Worm (Caenorhabditis elegans) whole organism, young adult: ENCODE data around the gene hpo-19.

Experiments
- B0035.1 ChIP-seq: sonication (generic microtip); optimal IDR thresholded peaks from 2 replicates; lab custom pipeline; 2016; ENCODE audit warnings: missing genetic modification characterization, mild to moderate bottlenecking, missing compliant biosample characterization, missing genotype, missing genetic modification reagents
- B0336.3 ChIP-seq: fragments of 200-800 bp; sonication (Bioruptor generic); IDR thresholded peaks from 2 replicates; pipeline ENCODE4 v1.3.6; 2022; ENCODE audit warnings: missing genetic modification characterization, missing compliant biosample characterization
- F23B12.7 ChIP-seq: sonication (generic microtip); optimal IDR thresholded peaks from 2 replicates; lab custom pipeline; 2017; ENCODE audit warnings: missing genetic modification characterization, mild to moderate bottlenecking, missing compliant biosample characterization, antibody characterized with exemption, moderate library complexity; ENCODE audit not compliant: insufficient read depth
- F37B4.10 ChIP-seq: fragments of 200-800 bp; sonication (Bioruptor generic); IDR thresholded peaks from 2 replicates; pipeline ENCODE4 v1.3.6; 2022; ENCODE audit warnings: missing genetic modification characterization, missing compliant biosample characterization
- F55B11.4 ChIP-seq: sonication (generic microtip); optimal IDR thresholded peaks from 2 replicates; lab custom pipeline; 2016; ENCODE audit warnings: missing compliant biosample characterization, missing genetic modification characterization, borderline replicate concordance; ENCODE audit not compliant: insufficient read depth
- K12H6.12 ChIP-seq: fragments of 200-800 bp; sonication (Bioruptor generic); optimal IDR thresholded peaks from 2 replicates; lab custom pipeline; 2018; ENCODE audit warnings: mild to moderate bottlenecking, missing genetic modification characterization, missing compliant biosample characterization
- T07F8.4 ChIP-seq: sonication (generic microtip); optimal IDR thresholded peaks from 2 replicates; lab custom pipeline; 2016; ENCODE audit warnings: mild to moderate bottlenecking, missing genetic modification characterization, moderate library complexity, missing compliant biosample characterization
- T26A5.8 ChIP-seq: sonication (generic microtip); optimal IDR thresholded peaks from 2 replicates; lab custom pipeline; 2016; ENCODE audit warnings: missing genetic modification characterization, missing compliant biosample characterization
- Y53F4B.3 ChIP-seq: fragments of 200-800 bp; sonication (Bioruptor generic); IDR thresholded peaks from 2 replicates; pipeline ENCODE4 v1.3.6; 2022; ENCODE audit warnings: missing genetic modification reagents, missing genetic modification characterization, missing compliant biosample characterization
- Y56A3A.18 ChIP-seq: fragments of 200-800 bp; sonication (Bioruptor generic); IDR thresholded peaks from 2 replicates; pipeline ENCODE4 v1.3.6; 2022; ENCODE audit warnings: missing genetic modification reagents, missing genetic modification characterization, missing compliant biosample characterization
- Y67H2A.10 ChIP-seq: fragments of 200-800 bp; sonication (Bioruptor generic); conservative IDR thresholded peaks from 2 replicates; pipeline ENCODE4 v1.3.6; 2022; ENCODE audit warnings: missing genetic modification reagents, missing genetic modification characterization, missing compliant biosample characterization
- Y95B8A.8 ChIP-seq: fragments of 200-800 bp; sonication (Bioruptor generic); IDR thresholded peaks from 2 replicates; pipeline ENCODE4 v1.3.6; 2022; ENCODE audit warnings: missing genetic modification reagents, missing genetic modification characterization, missing compliant biosample characterization
- ZK185.1 ChIP-seq: sonication (generic microtip); optimal IDR thresholded peaks from 2 replicates; lab custom pipeline; 2016; ENCODE audit warnings: mild to moderate bottlenecking, missing genetic modification characterization, missing compliant biosample characterization; ENCODE audit not compliant: poor library complexity, severe bottlenecking
- aptf-3 ChIP-seq: fragments of 200-800 bp; sonication (Bioruptor generic); IDR thresholded peaks from 2 replicates; pipeline ENCODE4 v1.3.6; 2022; ENCODE audit warnings: missing genetic modification characterization, missing compliant biosample characterization
- bed-1 ChIP-seq: fragments of 200-800 bp; sonication (Bioruptor generic); IDR thresholded peaks from 2 replicates; pipeline ENCODE4 v1.3.6; 2022; ENCODE audit warnings: missing genetic modification reagents, missing genetic modification characterization, missing compliant biosample characterization
- bed-2 ChIP-seq: fragments of 200-800 bp; sonication (Bioruptor generic); IDR thresholded peaks from 2 replicates; pipeline ENCODE4 v1.3.6; 2022; ENCODE audit warnings: missing genetic modification reagents, missing genetic modification characterization, missing compliant biosample characterization
- cebp-2 ChIP-seq: fragments of 200-800 bp; sonication (Bioruptor generic); IDR thresholded peaks from 2 replicates; pipeline ENCODE4 v1.3.6; 2022; ENCODE audit warnings: missing genetic modification characterization, missing compliant biosample characterization
- ceh-100 ChIP-seq: fragments of 200-800 bp; sonication (Bioruptor generic); IDR thresholded peaks from 2 replicates; pipeline ENCODE4 v1.3.6; 2022; ENCODE audit warnings: missing genetic modification reagents, missing genetic modification characterization, missing compliant biosample characterization
- chd-7 ChIP-seq: sonication (generic microtip); optimal IDR thresholded peaks from 2 replicates; lab custom pipeline; 2016; ENCODE audit warnings: mild to moderate bottlenecking, missing genetic modification characterization, moderate library complexity, missing compliant biosample characterization
- die-1 ChIP-seq: sonication (generic microtip); optimal IDR thresholded peaks from 2 replicates; lab custom pipeline; 2016; ENCODE audit warnings: missing genotype, mild to moderate bottlenecking, missing genetic modification characterization, missing compliant biosample characterization
- dox-1 ChIP-seq: fragments of 200-800 bp; sonication (Bioruptor generic); IDR thresholded peaks from 2 replicates; pipeline ENCODE4 v1.3.6; 2022; ENCODE audit warnings: missing genetic modification reagents, missing genetic modification characterization, missing compliant biosample characterization
- egl-44 ChIP-seq: fragments of 200-800 bp; sonication (Bioruptor generic); IDR thresholded peaks from 2 replicates; pipeline ENCODE4 v1.3.6; 2022; ENCODE audit warnings: missing genetic modification reagents, missing genetic modification characterization, missing compliant biosample characterization
- ekl-4 ChIP-seq: fragments of 200-800 bp; sonication (Bioruptor generic); IDR thresholded peaks from 2 replicates; pipeline ENCODE4 v1.3.6; 2022; ENCODE audit warnings: missing genetic modification reagents, missing genetic modification characterization, missing compliant biosample characterization
- ets-4 ChIP-seq: fragments of 200-800 bp; sonication (Bioruptor generic); optimal IDR thresholded peaks from 2 replicates; lab custom pipeline; 2018; ENCODE audit warnings: mild to moderate bottlenecking, missing genetic modification characterization, missing compliant biosample characterization
- fkh-3 ChIP-seq: sonication (generic microtip); optimal IDR thresholded peaks from 2 replicates; lab custom pipeline; 2016; ENCODE audit warnings: mild to moderate bottlenecking, missing genetic modification characterization, missing compliant biosample characterization
- gei-17 ChIP-seq: fragments of 200-800 bp; sonication (Bioruptor generic); optimal IDR thresholded peaks from 2 replicates; lab custom pipeline; 2018; ENCODE audit warnings: mild to moderate bottlenecking, missing genetic modification characterization, missing compliant biosample characterization
- hlh-12 ChIP-seq: sonication (generic microtip); optimal IDR thresholded peaks from 2 replicates; lab custom pipeline; 2016; ENCODE audit warnings: missing genetic modification characterization, missing compliant biosample characterization
- lag-1 ChIP-seq: fragments of 200-800 bp; sonication (Bioruptor generic); IDR thresholded peaks from 2 replicates; pipeline ENCODE4 v1.3.6; 2022; ENCODE audit warnings: missing genetic modification reagents, missing genetic modification characterization, missing compliant biosample characterization
- let-526 ChIP-seq: fragments of 200-800 bp; sonication (Bioruptor generic); IDR thresholded peaks from 2 replicates; pipeline ENCODE4 v1.3.6; 2022; ENCODE audit warnings: missing genetic modification reagents, missing genetic modification characterization, missing compliant biosample characterization
- lin-54 ChIP-seq: fragments of 200-800 bp; sonication (Bioruptor generic); optimal IDR thresholded peaks from 2 replicates; lab custom pipeline; 2018; ENCODE audit warnings: mild to moderate bottlenecking, missing genetic modification characterization, missing compliant biosample characterization
- lsl-1 ChIP-seq: fragments of 200-800 bp; sonication (Bioruptor generic); optimal IDR thresholded peaks from 2 replicates; lab custom pipeline; 2018; ENCODE audit warnings: mild to moderate bottlenecking, missing genetic modification characterization, moderate library complexity, missing compliant biosample characterization
- madf-10 ChIP-seq: sonication (generic microtip); optimal IDR thresholded peaks from 2 replicates; lab custom pipeline; 2016; ENCODE audit warnings: mild to moderate bottlenecking, missing genetic modification characterization, missing compliant biosample characterization
- mcd-1 ChIP-seq: fragments of 200-800 bp; sonication (Bioruptor generic); IDR thresholded peaks from 2 replicates; pipeline ENCODE4 v1.3.6; 2022; ENCODE audit warnings: missing genetic modification reagents, missing genetic modification characterization, missing compliant biosample characterization
- mel-28 ChIP-seq: sonication (generic microtip); optimal IDR thresholded peaks from 2 replicates; lab custom pipeline; 2016; ENCODE audit warnings: borderline replicate concordance, mild to moderate bottlenecking, missing genetic modification characterization, missing compliant biosample characterization
- nfya-1 ChIP-seq: sonication (generic microtip); optimal IDR thresholded peaks from 2 replicates; lab custom pipeline; 2017; ENCODE audit warnings: antibody characterized with exemption, missing compliant biosample characterization, missing genetic modification characterization, borderline replicate concordance; ENCODE audit not compliant: insufficient read depth
- nhr-120 ChIP-seq: fragments of 200-800 bp; sonication (Bioruptor generic); IDR thresholded peaks from 2 replicates; pipeline ENCODE4 v1.3.6; 2022; ENCODE audit warnings: missing genetic modification characterization, missing compliant biosample characterization
- nhr-179 ChIP-seq: sonication (generic microtip); optimal IDR thresholded peaks from 2 replicates; lab custom pipeline; 2016; ENCODE audit warnings: mild to moderate bottlenecking, missing genetic modification characterization, missing compliant biosample characterization
- nhr-80 ChIP-seq: sonication (generic microtip); optimal IDR thresholded peaks from 2 replicates; lab custom pipeline; 2016; ENCODE audit warnings: missing genetic modification characterization, missing compliant biosample characterization
- rcor-1 ChIP-seq: fragments of 200-800 bp; sonication (Bioruptor generic); IDR thresholded peaks from 2 replicates; pipeline ENCODE4 v1.3.6; 2022; ENCODE audit warnings: missing genetic modification reagents, missing genetic modification characterization, missing compliant biosample characterization
- sdz-38 ChIP-seq: sonication (generic microtip); optimal IDR thresholded peaks from 2 replicates; lab custom pipeline; 2016; ENCODE audit warnings: missing genotype, missing genetic modification characterization, missing compliant biosample characterization
- somi-1 ChIP-seq: fragments of 200-800 bp; sonication (Bioruptor generic); optimal IDR thresholded peaks from 2 replicates; lab custom pipeline; 2018; ENCODE audit warnings: mild to moderate bottlenecking, missing genetic modification characterization, missing compliant biosample characterization
- tbx-9 ChIP-seq: sonication (generic microtip); optimal IDR thresholded peaks from 2 replicates; lab custom pipeline; 2016; ENCODE audit warnings: borderline replicate concordance, missing genetic modification characterization, inconsistent platforms, missing compliant biosample characterization
- xnd-1 ChIP-seq: sonication (generic microtip); optimal IDR thresholded peaks from 2 replicates; lab custom pipeline; 2016; ENCODE audit warnings: missing genotype, missing genetic modification reagents, missing genetic modification characterization, missing compliant biosample characterization
- zfh-2 ChIP-seq: fragments of 200-800 bp; sonication (Bioruptor generic); conservative IDR thresholded peaks from 2 replicates; pipeline ENCODE4 v1.3.6; 2022; ENCODE audit warnings: missing genetic modification reagents, missing genetic modification characterization, missing compliant biosample characterization
- zim-3 ChIP-seq: sonication (generic microtip); optimal IDR thresholded peaks from 2 replicates; lab custom pipeline; 2017; ENCODE audit warnings: mild to moderate bottlenecking, missing genetic modification characterization, moderate library complexity, missing compliant biosample characterization
- ztf-22 ChIP-seq: fragments of 200-800 bp; sonication (Bioruptor generic); optimal IDR thresholded peaks from 2 replicates; lab custom pipeline; 2018; ENCODE audit warnings: mild to moderate bottlenecking, missing genetic modification characterization, moderate library complexity, missing compliant biosample characterization
- ztf-25 ChIP-seq: fragments of 200-800 bp; sonication (Bioruptor generic); IDR thresholded peaks from 2 replicates; pipeline ENCODE4 v1.3.6; 2022; ENCODE audit warnings: missing genetic modification reagents, missing genetic modification characterization, missing compliant biosample characterization
- ztf-28 ChIP-seq: fragments of 200-800 bp; sonication (Bioruptor generic); IDR thresholded peaks from 2 replicates; pipeline ENCODE4 v1.3.6; 2022; ENCODE audit warnings: missing genetic modification reagents, missing genetic modification characterization, missing compliant biosample characterization
- ztf-3 ChIP-seq: fragments of 200-800 bp; sonication (Bioruptor generic); optimal IDR thresholded peaks from 2 replicates; lab custom pipeline; 2018; ENCODE audit warnings: mild to moderate bottlenecking, missing genetic modification characterization, missing compliant biosample characterization

hpo-19 gene

ce11 chrV:6433446-6434178 is 2.8 kb upstream of the hpo-19 start, which contains the start of the genes gad-1 and erfa-1 (continued):
- TF ChIP-seq ztf-25 (GFP tag; lab: Robert Waterston, UW) (0 out of 2 replicates have a peak, but pooled peaks have one; percentile 47), Y53F4B.3 (GFP tag; lab: Robert Waterston, UW) (no peak), hlh-12 (tag; lab: Kevin White, UChicago) (no peak), let-526 (GFP tag; lab: Robert Waterston, UW) (no peak), mcd-1 (peak; percentile 78), ZK185.1 (tag; lab: Kevin White, UChicago) (peak; percentile 50), zfh-2 (GFP tag; lab: Robert Waterston, UW) (no peak), ztf-28 (GFP tag; lab: Robert Waterston, UW) (no peak), cebp-2 (no peak), T07F8.4 (tag; lab: Kevin White, UChicago) (no peak), B0035.1 (tag; lab: Kevin White, UChicago) (no peak), nhr-80 (tag; lab: Kevin White, UChicago) (peak; percentile 34), bed-2 (GFP tag; lab: Robert Waterston, UW) (no peak), Y67H2A.10 (GFP tag; lab: Robert Waterston, UW) (no peak), B0336.3 (GFP tag; lab: Robert Waterston, UW) (no peak), F55B11.4 (tag; lab: Kevin White, UChicago) (no peak), bed-1 (no peak), ztf-3 (no peak), F23B12.7 (no peak), ztf-22 (GFP tag; lab: Kevin White, UChicago) (no peak), chd-7 (tag; lab: Kevin White, UChicago) (no peak), ekl-4 (GFP tag; lab: Robert Waterston, UW) (no peak), dox-1 (peak; percentile 69), die-1 (no peak), T26A5.8 (no peak), Y95B8A.8 (GFP tag; lab: Robert Waterston, UW) (no peak), mel-28 (tag; lab: Kevin White, UChicago) (no peak), nfya-1 (no peak), K12H6.12 (tag; lab: Kevin White, UChicago) (peak; percentile 3), rcor-1 (peak; percentile 68), lag-1 (GFP tag; lab: Robert Waterston, UW) (no peak), Y56A3A.18 (GFP tag; lab: Robert Waterston, UW) (no peak), somi-1 (no peak), zim-3 (tag; lab: Kevin White, UChicago) (no peak), nhr-120 (no peak), egl-44 (no peak), xnd-1 (tag; lab: Kevin White, UChicago) (no peak), lsl-1 (GFP tag; lab: Kevin White, UChicago) (peak; percentile 77), aptf-3 (GFP tag; lab: Robert Waterston, UW) (no peak), fkh-3 (tag; lab: Kevin White, UChicago) (no peak), sdz-38 (no peak), gei-17 (no peak), madf-10 (tag; lab: Kevin White, UChicago) (no peak), lin-54 (peak; percentile 63), F37B4.10 (GFP tag; lab: Robert Waterston, UW) (no peak), tbx-9 (no peak), nhr-179 (no peak), ceh-100 (GFP tag; lab: Robert Waterston, UW) (no peak), ets-4 (no peak)
